Fruit fly (Drosophila melanogaster) whole organism, adult: ENCODE results near the gene CG15471.

Experiments
- CG11617 ChIP-seq: fragments of 200-800 bp; sonication (Bioruptor generic); optimal IDR thresholded peaks from 2 replicates; lab custom pipeline; 2017; ENCODE audit warnings: mild to moderate bottlenecking, missing biosample characterization, missing genetic modification reagents, missing genetic modification characterization
- CG1620 ChIP-seq: fragments of 200-800 bp; sonication (Bioruptor generic); optimal IDR thresholded peaks from 2 replicates; lab custom pipeline; 2016; ENCODE audit warnings: missing biosample characterization, missing genetic modification characterization
- bab1 ChIP-seq: fragments of 200-800 bp; sonication (Bioruptor generic); optimal IDR thresholded peaks from 3 replicates; lab custom pipeline; 2019; ENCODE audit warnings: missing biosample characterization, mild to moderate bottlenecking, missing genetic modification characterization, moderate library complexity

DNA sequence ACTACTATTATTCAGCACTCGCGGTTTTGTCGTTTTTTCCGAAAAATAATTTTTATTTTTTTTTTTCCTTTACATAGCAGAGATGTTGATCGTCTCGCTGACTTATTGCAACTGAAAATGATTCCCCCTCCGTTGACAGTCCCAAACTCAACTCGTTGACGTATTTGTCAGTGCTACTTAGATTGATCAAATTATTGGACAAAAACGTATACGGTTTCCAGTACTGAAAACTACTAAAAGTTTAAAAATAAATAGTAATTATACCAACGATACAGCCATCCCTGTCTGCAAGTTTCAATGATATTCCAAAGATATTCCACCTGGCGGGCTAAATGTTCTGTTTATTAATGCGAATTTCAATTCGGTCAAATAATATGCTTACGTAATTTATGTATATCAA is 22.2 kb upstream of the CG15471 start, which contains the start of gene CG2861:
- TF ChIP-seq bab1 (GFP tag; lab: Kevin White, UChicago) (no peak), CG1620 (no peak), CG11617 (GFP tag; lab: Kevin White, UChicago) (no peak)
